Worm (Caenorhabditis elegans): ENCODE data around the gene snpc-3.4.

- TF ChIP-seq ref-1 (GFP tag; conservative IDR thresholded peaks at IDR 0.05) (no peak), cog-1 (tag; optimal IDR thresholded peaks at IDR 0.05) (no peak)
Measured at ce11 chrIII:4015382-4015986, 4.4 kb upstream of the snpc-3.4 start.

Measured in whole organism, midembryonic.